Worm (Caenorhabditis elegans) whole organism, young adult: ENCODE measurements around the gene fbxa-83.

Experiments
- nhr-90 ChIP-seq: sonication (generic microtip); optimal IDR thresholded peaks from 2 replicates; lab custom pipeline; 2016; ENCODE audit warnings: missing genotype, mild to moderate bottlenecking, missing genetic modification characterization, missing compliant biosample characterization
- pbrm-1 ChIP-seq: fragments of 200-800 bp; sonication (Bioruptor generic); IDR thresholded peaks from 2 replicates; pipeline ENCODE4 v1.3.6; 2022; ENCODE audit warnings: missing genetic modification reagents, missing genetic modification characterization, missing compliant biosample characterization
- tlf-1 ChIP-seq: fragments of 200-800 bp; sonication (Bioruptor generic); optimal IDR thresholded peaks from 2 replicates; lab custom pipeline; 2018; ENCODE audit warnings: mild to moderate bottlenecking, missing genetic modification characterization, missing compliant biosample characterization

DNA sequence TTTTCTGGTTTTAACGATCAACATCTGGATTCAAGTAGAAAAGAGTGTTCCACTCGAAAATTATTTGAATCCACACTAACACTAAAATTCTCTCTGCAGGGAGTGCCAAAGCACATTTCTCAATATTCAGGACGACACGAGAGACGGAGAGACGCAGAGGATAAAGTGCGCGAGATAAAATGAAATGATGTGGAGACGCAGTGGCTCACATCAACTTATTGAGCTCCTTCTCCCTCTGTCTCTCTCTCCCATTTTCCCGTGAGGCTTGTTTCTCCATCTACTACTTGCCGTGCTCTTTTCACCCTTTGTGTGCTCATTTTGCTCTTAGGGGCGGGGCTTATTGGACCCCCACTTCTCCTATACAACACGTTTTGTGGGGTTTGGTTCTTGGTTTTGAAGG lies 29.9 kb upstream of the fbxa-83 start:
- TF ChIP-seq pbrm-1 (no peak), tlf-1 (GFP tag; lab: Kevin White, UChicago) (no peak), nhr-90 (no peak)
